Worm (Caenorhabditis elegans): ENCODE data around the gene hpa-1.

- TF ChIP-seq ama-1 (optimal IDR thresholded peaks at IDR 0.05) (no peak), fkh-10 (GFP tag; optimal IDR thresholded peaks at IDR 0.05) (no peak), pag-3 (tag; optimal IDR thresholded peaks at IDR 0.05; ENCODE audit: borderline replicate concordance) (no peak), pha-4 (tag; optimal IDR thresholded peaks at IDR 0.05) (no peak), ztf-16 (tag; optimal IDR thresholded peaks at IDR 0.05) (no peak), nfya-1 (tag; optimal IDR thresholded peaks at IDR 0.05) (no peak)
Measured at ce11 chrIV:16225747-16226146, 7.2 kb downstream of the hpa-1 start, which contains the start of gene H25K10.4.

Measured in whole organism, late embryonic.